Worm (Caenorhabditis elegans): ENCODE data around the gene ceh-14.

The ceh-14 gene

DNA sequence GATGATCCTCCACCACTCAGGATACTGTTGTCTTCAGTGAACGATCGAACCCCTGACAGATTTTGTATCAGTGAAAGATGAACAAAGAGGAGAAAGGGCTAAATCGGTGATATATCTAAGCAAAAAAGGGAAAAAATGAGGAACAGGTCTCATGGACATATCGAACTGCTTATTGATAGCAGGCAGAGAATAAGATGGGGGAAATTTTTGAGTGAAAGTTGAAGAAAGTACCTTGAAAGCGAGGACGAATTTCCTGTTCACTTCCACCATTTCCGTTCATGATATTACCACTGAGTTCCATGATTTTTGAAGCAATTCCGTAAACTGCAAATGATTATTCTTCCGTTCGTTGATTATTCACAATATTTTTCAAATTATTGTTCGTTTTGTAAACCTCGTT lies 20.8 kb upstream of the ceh-14 start:
- no peak for TF ChIP-seq unc-62 (GFP tag; optimal IDR thresholded peaks at IDR 0.05)

DNA sequence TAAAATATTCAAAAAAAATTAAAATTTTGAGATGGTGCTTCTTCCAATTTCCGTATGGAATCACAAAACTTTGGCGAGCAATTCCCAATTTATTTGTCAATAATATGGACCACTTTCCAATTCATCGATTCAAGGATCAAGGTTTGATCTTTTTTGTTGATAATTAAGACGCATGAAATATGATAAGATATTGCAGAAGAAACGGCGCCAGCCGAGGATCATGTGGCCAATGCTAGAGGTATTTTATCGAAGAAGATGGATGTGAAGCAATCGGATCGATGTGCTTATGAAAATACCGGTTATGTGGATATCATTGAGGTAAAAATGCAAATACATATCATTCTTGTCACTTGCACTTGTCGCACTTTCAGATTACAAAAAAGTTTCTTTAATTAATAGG lies 17.9 kb upstream of the ceh-14 start:
- no peak for TF ChIP-seq unc-62 (GFP tag; optimal IDR thresholded peaks at IDR 0.05)

DNA sequence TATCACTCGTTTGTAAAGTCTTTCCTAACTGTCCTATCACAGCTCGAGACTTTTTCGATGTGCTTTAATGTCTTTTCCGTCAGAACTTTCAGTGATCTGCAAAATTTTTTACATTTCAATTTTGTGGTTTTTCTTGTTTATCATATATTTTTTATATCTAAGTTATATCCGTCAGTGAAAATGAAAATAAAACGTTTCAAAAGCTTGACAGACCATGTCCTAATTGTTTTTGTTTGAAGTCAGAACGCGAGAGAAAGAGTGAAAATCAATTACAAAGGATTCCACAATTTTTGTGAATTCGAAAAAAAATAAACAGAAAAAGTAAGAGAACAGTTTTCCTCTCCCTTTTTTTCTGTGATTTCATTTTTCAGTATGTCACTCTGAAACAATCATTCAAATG lies 15.6 kb upstream of the ceh-14 start, which contains the start of gene F46C8.1:
Gene F46C8.1 (plus strand): TSS at position 301 of the 400 bp plus-strand sequence.
- TF ChIP-seq unc-62 (GFP tag; optimal IDR thresholded peaks at IDR 0.05), result no peak

- no peak for TF ChIP-seq unc-62 (GFP tag; optimal IDR thresholded peaks at IDR 0.05)
Measured at ce11 chrX:7547696-7548095, 15.2 kb upstream of the ceh-14 start.

DNA sequence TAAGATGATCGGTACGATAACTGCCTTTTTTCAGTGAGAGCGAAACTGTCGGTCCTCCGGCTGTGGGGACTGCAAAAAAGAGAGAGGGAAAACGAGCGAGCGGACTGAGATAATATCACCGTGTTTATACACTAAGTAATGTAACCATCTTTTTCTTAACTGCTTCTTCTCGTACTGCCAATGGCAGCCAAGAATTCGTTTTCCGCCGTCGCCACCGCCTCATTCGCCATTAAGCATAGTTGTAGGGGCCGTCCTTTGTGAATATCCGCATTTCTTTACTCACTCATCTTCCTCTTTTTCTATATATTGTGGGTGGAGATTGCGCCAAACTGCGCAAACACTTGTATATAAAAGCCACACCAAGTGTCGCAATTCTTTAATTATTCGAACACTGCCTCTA lies 14.0 kb upstream of the ceh-14 start, which contains the start of gene col-174:
Gene col-174 (plus strand): TSS at position 301 of the 400 bp plus-strand sequence.
- TF ChIP-seq unc-62 (GFP tag; optimal IDR thresholded peaks at IDR 0.05), result no peak

- no peak for TF ChIP-seq unc-62 (GFP tag; optimal IDR thresholded peaks at IDR 0.05)
Measured at ce11 chrX:7541078-7541477, 8.5 kb upstream of the ceh-14 start.

DNA sequence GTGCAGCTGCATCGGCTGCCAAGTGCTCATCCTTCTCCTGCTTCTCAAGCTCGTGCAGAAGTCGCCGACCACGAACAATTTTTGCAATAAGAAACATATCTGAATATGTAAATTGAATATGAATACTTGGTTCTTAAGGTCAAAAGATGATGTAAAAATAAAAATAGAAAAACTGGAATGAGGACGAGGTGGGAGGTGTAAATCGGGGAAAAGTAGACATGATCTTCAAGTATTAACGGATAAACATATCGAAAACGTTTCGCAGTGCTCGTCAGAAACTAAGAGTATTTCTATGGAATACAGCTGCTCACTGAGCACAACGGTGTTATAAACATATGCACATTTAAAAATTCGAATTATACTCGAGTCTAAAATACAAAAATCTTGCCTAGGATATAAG lies 7.5 kb upstream of the ceh-14 start, which contains the start of gene glb-16:
Gene glb-16 (minus strand): TSS at position 101 of the 400 bp plus-strand sequence.
- TF ChIP-seq unc-62 (GFP tag; optimal IDR thresholded peaks at IDR 0.05), result no peak

ce11 chrX:7537742-7538268 lies 5.3 kb upstream of the ceh-14 start, which contains the start of gene dpy-7:
TSS of gene dpy-7 (minus strand) at chrX:7537792.
- no peak for TF ChIP-seq unc-62 (GFP tag; optimal IDR thresholded peaks at IDR 0.05)

- no peak for TF ChIP-seq unc-62 (GFP tag; optimal IDR thresholded peaks at IDR 0.05)
Measured at ce11 chrX:7536869-7537268, 4.3 kb upstream of the ceh-14 start.

DNA sequence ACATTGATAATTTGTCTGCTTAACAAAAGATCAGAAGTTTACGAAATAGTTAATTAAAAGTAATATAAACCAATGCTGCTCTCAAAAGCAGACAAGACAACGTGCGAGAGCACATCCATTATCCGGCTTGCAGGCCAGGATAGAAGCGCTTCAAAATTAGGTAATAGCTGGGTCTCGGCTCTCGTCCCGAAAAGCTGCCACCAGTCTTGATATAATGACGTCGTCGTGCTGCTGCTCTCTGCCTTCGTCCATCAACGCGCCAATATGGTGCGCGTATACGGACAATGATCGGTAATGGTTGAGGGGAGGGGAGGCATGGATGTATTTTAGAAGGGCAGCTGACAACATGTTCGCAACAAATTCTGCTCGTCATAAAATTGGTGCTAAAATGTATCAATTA lies 1.9 kb upstream of the ceh-14 start:
- no peak for TF ChIP-seq unc-62 (GFP tag; optimal IDR thresholded peaks at IDR 0.05)

DNA sequence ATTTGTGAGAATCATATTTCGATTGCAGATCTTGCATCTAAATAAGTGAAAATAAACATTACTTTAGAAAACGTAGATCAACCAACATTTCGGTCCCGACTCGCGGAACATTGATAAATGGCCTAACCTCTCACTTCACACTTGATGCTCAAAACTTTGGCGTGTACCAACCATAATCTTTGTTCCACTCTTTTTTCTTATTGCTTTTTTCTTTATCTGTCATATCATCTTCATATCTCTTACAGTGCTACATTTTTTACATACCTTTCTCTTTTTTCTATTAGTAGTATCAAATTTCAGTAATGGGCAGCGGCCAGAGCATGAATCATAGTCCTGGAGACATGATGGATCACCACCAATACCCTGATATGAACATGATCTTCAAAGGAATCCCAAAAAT lies 7.3 kb downstream of the ceh-14 start, which contains the start of gene F46C8.3:
Gene F46C8.3 (plus strand): TSS at position 301 of the 400 bp plus-strand sequence.
- TF ChIP-seq unc-62 (GFP tag; optimal IDR thresholded peaks at IDR 0.05), result no peak

DNA sequence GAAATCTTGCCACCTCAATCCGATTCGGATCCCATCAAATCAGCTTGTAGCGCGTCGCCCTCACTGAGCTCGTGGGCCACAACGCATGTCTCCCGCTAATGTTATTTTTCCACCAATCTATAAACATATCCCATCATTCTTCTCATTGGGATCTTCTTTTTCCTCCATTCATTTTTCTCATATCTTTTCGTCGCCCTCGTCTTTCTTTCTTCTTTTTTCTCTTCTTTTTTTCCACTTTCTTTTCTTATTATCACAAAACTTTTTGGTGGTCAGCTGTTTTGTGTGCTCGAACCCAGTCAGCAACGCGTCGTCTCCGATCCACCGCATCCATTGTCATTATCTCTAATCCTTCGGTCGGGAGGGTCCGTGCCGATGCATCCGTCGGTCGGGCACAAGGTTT lies 8.7 kb downstream of the ceh-14 start:
- TF ChIP-seq unc-62 (GFP tag; optimal IDR thresholded peaks at IDR 0.05), result no peak

DNA sequence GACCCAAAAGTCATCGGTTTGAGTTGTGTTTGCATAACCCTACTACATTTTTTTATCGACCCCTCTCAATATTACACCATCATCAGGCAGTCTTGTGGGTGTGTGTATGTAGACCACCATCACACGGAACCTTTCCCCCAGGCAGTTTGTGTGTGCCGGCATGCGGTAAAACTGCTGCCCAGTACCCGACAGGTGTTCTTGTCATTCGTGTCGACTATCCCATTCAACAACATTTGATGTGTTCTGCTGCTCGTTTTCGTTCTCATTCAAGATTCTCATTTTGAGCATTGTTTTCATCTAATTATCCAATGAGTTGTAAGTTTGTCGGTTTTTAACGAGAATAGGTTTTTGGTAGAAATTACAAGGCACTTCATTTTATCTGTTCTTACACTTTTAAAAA lies 9.9 kb downstream of the ceh-14 start:
- no peak for TF ChIP-seq unc-62 (GFP tag; optimal IDR thresholded peaks at IDR 0.05)

- no peak for TF ChIP-seq unc-62 (GFP tag; optimal IDR thresholded peaks at IDR 0.05)
Measured at ce11 chrX:7519569-7519968, 13.0 kb downstream of the ceh-14 start, which contains the start of gene chts-1. TSS of gene chts-1 (minus strand) at chrX:7519669.

DNA sequence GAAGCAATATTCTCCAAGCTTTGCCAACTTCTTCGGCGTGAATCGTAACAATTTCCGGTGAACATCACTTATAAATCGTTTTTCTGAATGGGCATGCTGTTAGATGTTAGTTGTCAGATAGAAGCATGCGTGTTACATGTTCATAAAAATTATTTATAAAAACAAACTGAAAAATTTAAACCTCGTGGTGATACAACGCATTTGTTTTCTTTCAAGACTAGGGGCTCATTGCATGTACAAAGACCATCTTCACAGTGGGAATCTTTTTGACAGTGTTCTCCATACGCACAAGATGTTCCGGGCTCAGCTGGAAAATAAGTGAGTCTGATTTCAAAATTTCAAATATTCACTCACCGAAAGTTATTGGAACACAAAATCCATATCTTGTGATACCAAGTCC lies 19.8 kb downstream of the ceh-14 start:
- TF ChIP-seq unc-62 (GFP tag; optimal IDR thresholded peaks at IDR 0.05), result no peak

DNA sequence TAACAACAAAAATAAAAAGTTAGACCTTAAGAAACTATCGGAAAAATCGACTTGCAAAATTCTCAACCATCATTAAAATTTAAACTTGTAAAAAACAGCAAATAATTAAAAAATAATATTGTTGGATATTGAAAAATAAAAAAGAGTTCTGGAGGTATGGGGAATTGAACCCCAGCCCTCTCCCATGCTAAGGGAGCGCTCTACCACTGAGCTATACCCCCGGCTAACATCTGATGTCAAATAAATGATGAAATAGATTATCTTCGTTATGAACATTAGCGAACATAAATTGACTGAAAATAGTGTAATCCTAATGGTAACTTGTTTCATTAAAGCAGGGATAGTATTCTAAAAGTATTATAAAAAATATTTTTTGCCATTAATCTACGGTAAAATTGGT lies 25.4 kb downstream of the ceh-14 start:
- no peak for TF ChIP-seq unc-62 (GFP tag; optimal IDR thresholded peaks at IDR 0.05)

ce11 chrX:7506533-7506932 lies 26.0 kb downstream of the ceh-14 start, which contains the start of gene lgc-11:
TSS of gene lgc-11 (minus strand) at chrX:7506633.
- no peak for TF ChIP-seq unc-62 (GFP tag; optimal IDR thresholded peaks at IDR 0.05)

- no peak for TF ChIP-seq unc-62 (GFP tag; optimal IDR thresholded peaks at IDR 0.05)
Measured at ce11 chrX:7502807-7503206, 29.7 kb downstream of the ceh-14 start, which contains the start of gene F48E3.6. TSS of gene F48E3.6 (minus strand) at chrX:7502907.
